Worm (Caenorhabditis elegans): ENCODE results near the gene lig-1.

lig-1 gene

ce11 chrV:10858340-10858739 is 44.4 kb downstream of the lig-1 start:
- TF ChIP-seq mdl-1 (tag; optimal IDR thresholded peaks at IDR 0.05) (peak; percentile 53 to 82), set-16 (GFP tag; IDR thresholded peaks at IDR 0.05) (peak; percentile 74), saeg-2 (GFP tag; IDR thresholded peaks at IDR 0.05) (peak; percentile 98), cey-2 (tag; optimal IDR thresholded peaks at IDR 0.05; ENCODE audit: borderline replicate concordance, insufficient read depth) (peak; percentile 7), hif-1 (tag; optimal IDR thresholded peaks at IDR 0.05) (peak in 1 of 2 experiments; percentile 63), zfp-3 (GFP tag; conservative IDR thresholded peaks at IDR 0.05) (0 out of 2 replicates have a peak, but pooled peaks have one; percentile 39), nhr-237 (tag; optimal IDR thresholded peaks at IDR 0.05) (no peak), ceh-32 (tag; optimal IDR thresholded peaks at IDR 0.05; ENCODE audit: poor library complexity) (peak; percentile 34), php-3 (GFP tag; IDR thresholded peaks at IDR 0.05) (0 out of 2 replicates have a peak, but pooled peaks have one; percentile 10), sdz-12 (GFP tag; optimal IDR thresholded peaks at IDR 0.05) (peak; percentile 36), unc-39 (tag; optimal IDR thresholded peaks at IDR 0.05) (no peak), fkh-10 (GFP tag; optimal IDR thresholded peaks at IDR 0.05) (peak; percentile 45), pha-4 (GFP tag; IDR thresholded peaks at IDR 0.05) (peak; percentile 62; the same call in 1 of the 2 replicates), pha-4 (tag; optimal IDR thresholded peaks at IDR 0.05) (no peak), Y75B8A.6 (GFP tag; IDR thresholded peaks at IDR 0.05) (no peak), T20F7.1 (GFP tag; optimal IDR thresholded peaks at IDR 0.05) (no peak), dmd-6 (GFP tag; IDR thresholded peaks at IDR 0.05) (peak; percentile 87), ama-1 (optimal IDR thresholded peaks at IDR 0.05) (no peak), ctbp-1 (GFP tag; IDR thresholded peaks at IDR 0.05) (peak; percentile 85), dve-1 (tag; optimal IDR thresholded peaks at IDR 0.05; ENCODE audit: insufficient read depth) (peak; percentile 34), duxl-1 (tag; optimal IDR thresholded peaks at IDR 0.05; ENCODE audit: poor library complexity) (peak; percentile 49), lin-29 (GFP tag; IDR thresholded peaks at IDR 0.05) (0 out of 2 replicates have a peak, but pooled peaks have one; percentile 12), F44E2.7 (GFP tag; IDR thresholded peaks at IDR 0.05) (no peak), unc-62 (GFP tag; optimal IDR thresholded peaks at IDR 0.05 in 1 of 2) (peak in 1 of 2 experiments; percentile 99), unc-62 (tag; optimal IDR thresholded peaks at IDR 0.05) (no peak), hlh-11 (tag; optimal IDR thresholded peaks at IDR 0.05) (peak; percentile 92), zfp-2 (tag; optimal IDR thresholded peaks at IDR 0.05) (no peak), dpl-1 (GFP tag; optimal IDR thresholded peaks at IDR 0.05) (peak; percentile 10), nhr-48 (tag; optimal IDR thresholded peaks at IDR 0.05) (peak; percentile 79), daf-19 (GFP tag; conservative IDR thresholded peaks at IDR 0.05) (no peak), lin-38 (GFP tag; IDR thresholded peaks at IDR 0.05) (peak; percentile 14; the same call in 1 of the 2 replicates), egl-43 (GFP tag; IDR thresholded peaks at IDR 0.05) (peak; percentile 46; the same call in 1 of the 2 replicates), zag-1 (tag; optimal IDR thresholded peaks at IDR 0.05) (peak; percentile 66), rbr-2 (tag; optimal IDR thresholded peaks at IDR 0.05) (peak; percentile 70), mxl-3 (GFP tag; optimal IDR thresholded peaks at IDR 0.05) (peak; percentile 47), Y48G9A.11 (GFP tag; IDR thresholded peaks at IDR 0.05) (no peak), tra-1 (GFP tag; IDR thresholded peaks at IDR 0.05) (peak; percentile 81), vab-7 (GFP tag; IDR thresholded peaks at IDR 0.05) (peak; percentile 44), aha-1 (tag) (peak; percentile 96), F37D6.2 (tag; optimal IDR thresholded peaks at IDR 0.05) (peak; percentile 54), nhr-6 (tag; optimal IDR thresholded peaks at IDR 0.05) (peak; percentile 62), hlh-30 (tag; optimal IDR thresholded peaks at IDR 0.05; ENCODE audit: insufficient read depth) (peak; percentile 84), dmd-9 (GFP tag; IDR thresholded peaks at IDR 0.05) (0 out of 2 replicates have a peak, but pooled peaks have one; percentile 13), lsy-2 (tag; optimal IDR thresholded peaks at IDR 0.05) (peak; percentile 59 to 67), madf-5 (GFP tag; IDR thresholded peaks at IDR 0.05) (no peak), hmg-1.1 (GFP tag; IDR thresholded peaks at IDR 0.05) (peak; percentile 70; the same call in 1 of the 2 replicates), fos-1 (tag; optimal IDR thresholded peaks at IDR 0.05) (peak; percentile 30), nhr-11 (tag; optimal IDR thresholded peaks at IDR 0.05) (peak; percentile 74), daf-16 (GFP tag; optimal IDR thresholded peaks at IDR 0.05) (peak in 1 of 2 experiments; percentile 92), daf-16 (tag; optimal IDR thresholded peaks at IDR 0.05) (peak; percentile 16)
